Fruit fly (Drosophila melanogaster) ovary, adult (tissue): ENCODE results near the gene bt.

Experiments
- CG17801 ChIP-seq: fragments of 200-800 bp; optimal IDR thresholded peaks from 2 replicates; lab custom pipeline; 2019; ENCODE audit warnings: missing biosample characterization, mild to moderate bottlenecking, missing genetic modification characterization, moderate library complexity; ENCODE audit not compliant: partially characterized antibody

Gene bt

DNA sequence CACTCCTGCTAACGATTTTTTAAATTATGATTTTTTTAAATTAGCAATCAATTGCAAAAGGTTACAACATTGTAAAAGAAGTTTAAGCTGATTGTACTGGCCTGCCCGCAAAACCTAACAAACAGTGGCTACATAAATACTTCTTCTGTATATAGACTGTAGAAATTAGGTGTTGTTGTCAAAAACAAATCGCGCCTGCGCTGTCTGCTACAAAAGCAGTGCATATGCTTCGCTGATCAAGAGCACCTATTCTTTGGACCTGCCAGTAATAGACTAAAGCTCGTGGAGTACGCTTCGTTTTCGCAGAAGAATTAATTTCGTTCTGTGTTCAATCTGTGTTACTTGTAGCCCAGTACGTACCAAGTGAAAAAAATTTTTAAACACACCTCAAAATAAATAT, at the start of gene bt:
Gene bt (plus strand): TSS at position 261 of the 400 bp plus-strand sequence.
- no peak for TF ChIP-seq CG17801 (GFP tag; lab: Kevin White, UChicago)

DNA sequence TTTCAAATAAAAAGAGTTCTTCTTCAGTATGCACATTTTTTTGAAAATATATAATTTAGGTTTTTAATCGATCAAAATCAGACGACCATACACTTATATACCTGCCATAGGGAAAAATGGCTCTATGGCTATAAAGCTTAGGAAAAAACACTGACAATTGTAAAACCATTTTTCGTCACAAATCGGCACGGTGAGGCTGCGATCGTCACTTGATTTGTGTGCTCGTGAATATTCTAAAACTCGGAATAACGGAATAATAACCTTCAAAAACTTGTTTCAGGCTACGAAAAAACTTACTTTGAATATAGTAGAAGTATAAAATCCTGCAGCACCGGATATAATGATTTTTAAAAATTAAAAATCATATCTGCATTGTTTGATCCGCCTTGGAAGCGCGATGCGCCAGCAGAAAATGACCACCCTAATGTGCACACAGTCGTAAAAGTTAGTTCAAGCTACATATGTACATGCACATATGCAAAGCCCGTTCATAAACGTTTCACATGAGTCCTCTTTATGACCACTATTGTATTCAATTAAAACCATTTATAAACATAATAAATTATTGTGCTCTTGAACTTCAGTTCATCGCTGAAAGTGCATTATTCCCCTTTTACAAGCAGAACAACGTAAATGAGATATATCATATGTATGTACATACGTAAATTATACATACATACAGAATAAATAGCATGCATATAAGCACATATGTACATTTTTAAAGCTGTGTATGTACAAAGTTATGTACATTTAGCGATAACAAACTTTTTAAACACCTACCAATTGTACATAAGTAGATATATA, 29.1 kb upstream of the bt start:
- peak; percentile 52 for TF ChIP-seq CG17801 (GFP tag; lab: Kevin White, UChicago)

DNA sequence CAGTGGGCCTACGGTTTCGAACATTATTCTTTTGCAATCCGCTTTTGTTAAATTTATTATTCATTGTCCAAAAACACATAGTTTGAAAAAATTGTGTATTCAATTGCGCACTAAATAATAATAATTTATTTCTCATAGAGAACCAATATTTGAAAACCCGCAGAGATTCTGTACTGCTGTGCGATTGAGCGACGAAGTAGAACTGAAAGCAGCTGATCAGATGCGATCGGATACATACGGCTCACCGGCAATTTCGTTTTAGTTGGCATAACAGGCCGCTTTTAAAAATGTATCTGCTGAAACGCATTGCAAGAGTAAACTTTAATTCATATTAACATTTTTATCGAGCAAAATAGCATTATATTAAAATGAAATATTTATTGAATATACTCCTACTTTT, 28.4 kb upstream of the bt start, which contains the start of gene myo:
Gene myo (minus strand): TSS at position 211 of the 400 bp plus-strand sequence.
- TF ChIP-seq CG17801 (GFP tag; lab: Kevin White, UChicago), result peak; percentile 67

DNA sequence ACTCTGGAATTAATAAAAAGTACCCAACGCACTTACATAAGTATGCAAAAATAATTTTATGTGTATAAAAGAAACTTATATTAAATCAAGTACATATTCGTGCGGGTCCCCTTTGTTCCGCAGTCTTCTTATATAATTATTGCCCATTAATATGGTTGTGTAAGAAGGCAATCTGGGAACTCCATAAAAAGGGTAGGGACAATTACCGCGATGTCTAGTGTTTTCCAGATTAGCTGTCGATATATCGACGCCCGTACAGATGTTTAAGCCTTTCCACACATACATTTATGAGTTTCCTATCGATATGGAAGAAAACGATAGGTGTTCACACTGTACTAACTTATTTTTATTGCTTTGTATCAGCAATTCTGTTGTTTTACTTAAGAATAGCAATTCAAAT, 27.6 kb upstream of the bt start:
- TF ChIP-seq CG17801 (GFP tag; lab: Kevin White, UChicago), result no peak

DNA sequence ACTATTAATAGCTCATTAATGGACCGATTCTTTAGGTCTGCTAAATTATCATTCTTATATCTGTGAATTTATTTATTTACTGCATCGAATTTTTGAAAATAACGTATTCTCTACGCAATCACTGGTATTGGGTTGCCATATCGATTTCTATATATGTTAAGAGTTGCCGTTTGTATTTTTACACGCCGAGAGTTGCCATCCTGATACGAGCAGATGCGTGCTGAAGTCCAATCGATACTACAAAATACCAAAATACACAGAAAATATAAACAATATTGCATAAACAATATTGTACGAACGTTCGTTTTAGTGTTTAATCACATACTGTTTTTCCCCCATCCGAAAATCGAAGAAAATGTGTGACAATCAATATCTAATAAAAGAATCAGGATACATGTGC, 26.7 kb upstream of the bt start, which contains the start of gene ey:
Gene ey (plus strand): TSS at position 227 of the 400 bp plus-strand sequence.
- no peak for TF ChIP-seq CG17801 (GFP tag; lab: Kevin White, UChicago)

- no peak for TF ChIP-seq CG17801 (GFP tag; lab: Kevin White, UChicago)
Measured at dm6 chr4:701948-702347, 22.3 kb upstream of the bt start.

DNA sequence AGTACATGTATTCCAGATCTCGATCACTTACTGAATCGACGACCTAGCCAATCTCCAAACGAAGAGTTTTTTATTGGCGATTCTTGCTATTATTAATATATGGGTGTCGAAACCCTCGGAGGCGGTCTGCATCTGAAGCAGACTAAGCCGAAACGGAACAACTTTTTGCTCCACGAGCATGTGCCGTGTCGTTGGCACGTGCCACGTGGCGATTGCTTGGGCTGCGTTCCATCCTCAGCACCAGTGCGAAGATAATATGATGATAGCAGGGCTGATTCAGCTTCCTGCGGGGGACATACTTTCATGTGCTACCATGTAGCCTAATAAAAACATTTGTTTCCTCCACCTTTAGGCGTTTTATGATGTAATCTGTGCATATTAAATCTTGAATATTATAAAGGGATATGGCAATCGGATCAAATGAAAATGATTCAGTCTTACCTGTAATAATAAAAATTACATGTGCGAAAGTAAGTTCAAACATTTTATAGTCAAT, 21.3 kb upstream of the bt start:
- TF ChIP-seq CG17801 (GFP tag; lab: Kevin White, UChicago), result no peak

dm6 chr4:703992-704690, 20.1 kb upstream of the bt start:
- TF ChIP-seq CG17801 (GFP tag; lab: Kevin White, UChicago), result no peak

DNA sequence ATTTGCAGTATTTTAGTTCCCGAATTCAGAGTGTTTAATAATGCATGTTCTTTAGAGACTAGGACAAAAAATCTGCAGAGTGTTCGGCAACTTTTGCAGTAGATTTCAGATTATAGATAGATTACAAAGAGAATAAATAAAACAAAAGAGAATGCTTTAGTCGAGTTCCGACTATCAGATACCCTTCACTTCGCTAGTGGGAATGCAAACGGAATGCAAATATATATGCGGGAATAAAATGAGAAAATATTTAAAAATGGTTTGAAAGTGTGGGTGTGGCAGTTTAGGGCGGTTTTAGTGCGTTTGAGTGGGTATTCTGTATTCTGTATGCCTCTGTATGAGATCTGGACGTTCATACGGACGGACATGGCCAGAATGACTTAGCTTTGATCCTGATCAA, 17.4 kb upstream of the bt start:
- no peak for TF ChIP-seq CG17801 (GFP tag; lab: Kevin White, UChicago)

dm6 chr4:708665-709064, 15.5 kb upstream of the bt start:
- no peak for TF ChIP-seq CG17801 (GFP tag; lab: Kevin White, UChicago)

dm6 chr4:709730-710129, 14.5 kb upstream of the bt start:
- no peak for TF ChIP-seq CG17801 (GFP tag; lab: Kevin White, UChicago)

- no peak for TF ChIP-seq CG17801 (GFP tag; lab: Kevin White, UChicago)
Measured at dm6 chr4:712897-713296, 11.3 kb upstream of the bt start.

dm6 chr4:718614-719013, 5.6 kb upstream of the bt start:
- no peak for TF ChIP-seq CG17801 (GFP tag; lab: Kevin White, UChicago)

DNA sequence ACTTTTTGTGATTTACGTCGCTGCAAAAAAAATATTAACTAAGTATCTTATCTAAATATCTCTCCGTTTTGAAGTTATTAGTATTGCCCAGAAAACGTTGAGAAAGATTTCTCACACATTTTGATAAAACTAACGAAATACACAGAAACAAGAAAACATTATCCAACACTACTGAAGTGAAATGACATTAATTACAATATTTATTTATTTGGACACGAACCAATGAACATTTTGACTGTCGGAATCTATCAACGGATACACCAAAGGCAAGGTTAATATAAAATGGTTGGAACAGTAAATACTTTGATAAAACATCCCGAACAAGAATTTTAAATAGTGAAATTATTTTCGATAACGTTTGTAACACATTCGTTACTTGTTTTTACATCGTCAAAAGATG, 2.4 kb upstream of the bt start:
- TF ChIP-seq CG17801 (GFP tag; lab: Kevin White, UChicago), result no peak

DNA sequence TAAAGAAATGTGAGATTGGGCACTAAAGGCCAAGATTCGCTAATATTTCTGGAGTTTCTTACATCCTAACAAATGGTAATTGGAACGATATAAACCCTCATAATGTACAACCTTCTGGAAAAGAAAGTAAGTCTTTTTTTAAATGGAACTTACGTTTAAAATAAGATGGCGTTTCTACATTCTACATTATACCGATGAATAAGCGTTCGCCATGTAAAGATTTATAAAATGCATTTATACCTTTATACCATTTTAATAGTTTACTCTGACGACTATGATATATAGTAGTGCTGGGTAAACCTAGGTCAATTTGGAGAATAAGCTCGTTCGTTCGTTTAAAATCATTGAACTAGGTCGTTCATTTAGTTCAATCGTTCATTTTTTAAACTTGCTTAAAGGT, 1.9 kb upstream of the bt start:
- no peak for TF ChIP-seq CG17801 (GFP tag; lab: Kevin White, UChicago)

DNA sequence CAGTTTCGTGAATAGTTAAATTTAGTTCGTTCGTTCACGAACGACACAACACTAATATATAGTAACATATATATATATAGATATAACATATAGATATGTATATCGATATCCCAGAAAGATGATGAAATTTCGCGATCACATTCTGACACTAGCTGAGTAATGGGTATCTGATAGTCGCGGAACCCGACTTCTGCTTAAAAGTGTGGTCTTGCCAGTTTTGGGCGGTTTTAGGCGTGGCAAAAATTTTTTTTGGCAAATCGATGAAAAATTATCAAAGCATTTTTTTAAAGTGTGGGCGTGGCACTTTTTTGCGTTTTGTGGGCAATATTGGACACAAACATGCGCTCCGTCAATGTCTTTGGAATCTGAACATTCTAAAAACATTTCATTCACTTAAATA, 1.3 kb upstream of the bt start:
- TF ChIP-seq CG17801 (GFP tag; lab: Kevin White, UChicago), result no peak
